Worm (Caenorhabditis elegans) whole organism, young adult: ENCODE measurements around the gene istr-1.

Experiments
- B0261.1 ChIP-seq: sonication (generic microtip); optimal IDR thresholded peaks from 2 replicates; lab custom pipeline; 2016; ENCODE audit warnings: mild to moderate bottlenecking, missing genetic modification characterization, moderate library complexity, missing compliant biosample characterization
- F37B4.10 ChIP-seq: fragments of 200-800 bp; sonication (Bioruptor generic); IDR thresholded peaks from 2 replicates; pipeline ENCODE4 v1.3.6; 2022; ENCODE audit warnings: missing genetic modification characterization, missing compliant biosample characterization
- dpl-1 ChIP-seq: fragments of 150-350 bp; optimal IDR thresholded peaks from 2 replicates; lab custom pipeline; 2014; ENCODE audit warnings: missing biosample characterization, missing genetic modification reagents, missing genetic modification characterization
- lin-54 ChIP-seq: fragments of 200-800 bp; sonication (Bioruptor generic); optimal IDR thresholded peaks from 2 replicates; lab custom pipeline; 2018; ENCODE audit warnings: mild to moderate bottlenecking, missing genetic modification characterization, missing compliant biosample characterization
- nfya-1 ChIP-seq: sonication (generic microtip); optimal IDR thresholded peaks from 2 replicates; lab custom pipeline; 2017; ENCODE audit warnings: antibody characterized with exemption, missing compliant biosample characterization, missing genetic modification characterization, borderline replicate concordance; ENCODE audit not compliant: insufficient read depth
- pha-4 ChIP-seq: fragments of 150-350 bp; sonication (generic microtip); optimal IDR thresholded peaks from 2 replicates; lab custom pipeline; 2014; ENCODE audit warnings: missing biosample characterization, missing genetic modification reagents, missing genetic modification characterization
- rpc-1 ChIP-seq, 2 experiments: fragments of 150-350 bp in 1 of 2; sonication (generic microtip) in 1 of 2; optimal IDR thresholded peaks; 2 replicates each; lab custom pipeline; 2014 to 2018; ENCODE audit warnings: missing biosample characterization in 1 of 2, missing genetic modification characterization in 1 of 2, missing genetic modification reagents in 1 of 2, missing genotype in 1 of 2

ce11 chrV:12747431-12747830 is 49.8 kb downstream of the istr-1 start, which contains the start of gene C15C8.4:
- TF ChIP-seq rpc-1 (optimal IDR thresholded peaks at IDR 0.05; lab: Kevin White, UChicago): no peak
- TF ChIP-seq rpc-1 (tag; optimal IDR thresholded peaks at IDR 0.05; lab: Kevin White, UChicago): no peak
- no peak for TF ChIP-seq B0261.1 (tag; lab: Kevin White, UChicago)
- no peak for TF ChIP-seq pha-4 (tag; lab: Kevin White, UChicago)
- TF ChIP-seq F37B4.10 (GFP tag; lab: Robert Waterston, UW): no peak
- TF ChIP-seq dpl-1 (GFP tag; lab: Kevin White, UChicago): no peak
- TF ChIP-seq lin-54 (GFP tag; lab: Kevin White, UChicago): no peak
- no peak for TF ChIP-seq nfya-1
